Worm (Caenorhabditis elegans) whole organism, L4 larva: ENCODE data around the gene C13A2.6.

ENCODE experiments used
- F10B5.3 ChIP-seq: sonication (generic microtip); optimal IDR thresholded peaks from 2 replicates; lab custom pipeline; 2016; ENCODE audit warnings: mild to moderate bottlenecking, missing genetic modification characterization, missing compliant biosample characterization
- F26F4.8 ChIP-seq: fragments of 200-800 bp; sonication (Bioruptor generic); conservative IDR thresholded peaks from 2 replicates; pipeline ENCODE4 v1.3.6; 2022; ENCODE audit warnings: missing genetic modification characterization, missing compliant biosample characterization
- F44E2.7 ChIP-seq: fragments of 200-800 bp; sonication (Bioruptor generic); IDR thresholded peaks from 2 replicates; pipeline ENCODE4 v2.1.2; 2022; ENCODE audit warnings: missing genetic modification characterization, missing compliant biosample characterization
- F49E8.2 ChIP-seq: sonication (generic microtip); optimal IDR thresholded peaks from 2 replicates; lab custom pipeline; 2016; ENCODE audit warnings: missing compliant biosample characterization, mild to moderate bottlenecking, missing genetic modification characterization, borderline replicate concordance
- T26A8.4 ChIP-seq: fragments of 200-800 bp; sonication (Bioruptor generic); IDR thresholded peaks from 2 replicates; pipeline ENCODE4 v1.3.6; 2022; ENCODE audit warnings: missing genetic modification characterization, missing compliant biosample characterization
- Y5F2A.4 ChIP-seq: fragments of 200-800 bp; sonication (Bioruptor generic); optimal IDR thresholded peaks from 2 replicates; lab custom pipeline; 2018; ENCODE audit warnings: mild to moderate bottlenecking, missing genetic modification characterization, missing compliant biosample characterization
- aha-1 ChIP-seq: fragments of 150-350 bp; peaks from one replicate; lab custom pipeline; 2014; ENCODE audit warnings: missing biosample characterization, missing genetic modification characterization
- ama-1 ChIP-seq: fragments of 150-350 bp; optimal IDR thresholded peaks from 2 replicates; lab custom pipeline; 2014; ENCODE audit warnings: inconsistent platforms, mixed read lengths
- arid-1 ChIP-seq: fragments of 200-800 bp; sonication (Bioruptor generic); conservative IDR thresholded peaks from 2 replicates; pipeline ENCODE4 v1.3.6; 2022; ENCODE audit warnings: missing genetic modification reagents, missing genetic modification characterization, missing compliant biosample characterization
- ceh-82 ChIP-seq: sonication (generic microtip); optimal IDR thresholded peaks from 2 replicates; lab custom pipeline; 2017; ENCODE audit warnings: missing biosample characterization, missing genetic modification characterization
- daf-19 ChIP-seq: fragments of 200-800 bp; sonication (Bioruptor generic); conservative IDR thresholded peaks from 2 replicates; pipeline ENCODE4 v1.3.6; 2022; ENCODE audit warnings: missing genetic modification characterization, missing compliant biosample characterization
- fkh-10 ChIP-seq: fragments of 150-350 bp; optimal IDR thresholded peaks from 2 replicates; lab custom pipeline; 2014; ENCODE audit warnings: missing biosample characterization, missing genetic modification reagents, missing genetic modification characterization
- fos-1 ChIP-seq: fragments of 150-350 bp; optimal IDR thresholded peaks from 2 replicates; lab custom pipeline; 2014; ENCODE audit warnings: missing biosample characterization, missing genetic modification characterization
- gei-8 ChIP-seq: fragments of 200-800 bp; sonication (Bioruptor generic); optimal IDR thresholded peaks from 2 replicates; lab custom pipeline; 2018; ENCODE audit warnings: mild to moderate bottlenecking, missing genetic modification characterization, missing compliant biosample characterization
- hif-1 ChIP-seq, 2 experiments: sonication (generic microtip); optimal IDR thresholded peaks; 2 replicates each; lab custom pipeline; 2016 to 2017; ENCODE audit warnings: missing compliant biosample characterization in 2 of 2, missing genetic modification characterization in 2 of 2, missing genetic modification reagents in 2 of 2, missing genotype in 2 of 2, mild to moderate bottlenecking in 1 of 2
- hlh-11 ChIP-seq: fragments of 200-800 bp; sonication (Bioruptor generic); optimal IDR thresholded peaks from 2 replicates; lab custom pipeline; 2018; ENCODE audit warnings: mild to moderate bottlenecking, missing genetic modification characterization, missing compliant biosample characterization
- hlh-30 ChIP-seq: sonication (generic microtip); optimal IDR thresholded peaks from 2 replicates; lab custom pipeline; 2017; ENCODE audit warnings: antibody characterized with exemption, mild to moderate bottlenecking, missing genetic modification characterization, missing compliant biosample characterization; ENCODE audit not compliant: insufficient read depth
- hmg-1.1 ChIP-seq: fragments of 200-800 bp; sonication (Bioruptor generic); IDR thresholded peaks from 2 replicates; pipeline ENCODE4 v1.3.6; 2022; ENCODE audit warnings: missing genetic modification reagents, missing genetic modification characterization, missing compliant biosample characterization
- lin-1 ChIP-seq: fragments of 200-800 bp; sonication (Bioruptor generic); IDR thresholded peaks from 2 replicates; pipeline ENCODE4 v1.3.6; 2022; ENCODE audit warnings: missing genetic modification reagents, missing genetic modification characterization, missing compliant biosample characterization
- lin-15B ChIP-seq: fragments of 150-350 bp; sonication (generic microtip); optimal IDR thresholded peaks from 3 replicates; lab custom pipeline; 2014; ENCODE audit warnings: missing biosample characterization, missing genetic modification characterization
- lin-38 ChIP-seq: fragments of 200-800 bp; sonication (Bioruptor generic); IDR thresholded peaks from 2 replicates; pipeline ENCODE4 v1.3.6; 2022; ENCODE audit warnings: missing genetic modification reagents, missing genetic modification characterization, missing compliant biosample characterization
- lir-3 ChIP-seq: sonication (generic microtip); optimal IDR thresholded peaks from 2 replicates; lab custom pipeline; 2016; ENCODE audit warnings: mild to moderate bottlenecking, missing genetic modification characterization, missing compliant biosample characterization
- madf-9 ChIP-seq: fragments of 200-800 bp; sonication (Bioruptor generic); conservative IDR thresholded peaks from 2 replicates; pipeline ENCODE4 v1.3.6; 2022; ENCODE audit warnings: missing genetic modification reagents, missing genetic modification characterization, missing compliant biosample characterization
- mdl-1 ChIP-seq, 2 experiments: fragments of 150-350 bp in 1 of 2; sonication (generic microtip) in 1 of 2; optimal IDR thresholded peaks; 2 replicates each; lab custom pipeline; 2014 to 2017; ENCODE audit warnings: missing biosample characterization in 2 of 2, missing genetic modification characterization in 2 of 2
- mep-1 ChIP-seq: fragments of 150-350 bp; sonication (generic microtip); optimal IDR thresholded peaks from 3 replicates; lab custom pipeline; 2014; ENCODE audit warnings: missing biosample characterization, missing genetic modification characterization
- mes-2 ChIP-seq: sonication (generic microtip); optimal IDR thresholded peaks from 2 replicates; lab custom pipeline; 2016; ENCODE audit warnings: missing genotype, mild to moderate bottlenecking, missing genetic modification characterization, missing compliant biosample characterization; ENCODE audit not compliant: poor library complexity, severe bottlenecking
- mxl-2 ChIP-seq: fragments of 200-800 bp; sonication (Bioruptor generic); conservative IDR thresholded peaks from 2 replicates; pipeline ENCODE4 v1.3.6; 2022; ENCODE audit warnings: missing genetic modification reagents, missing genetic modification characterization, missing compliant biosample characterization
- mxl-3 ChIP-seq: fragments of 200-800 bp; sonication (Bioruptor generic); optimal IDR thresholded peaks from 2 replicates; lab custom pipeline; 2018; ENCODE audit warnings: mild to moderate bottlenecking, missing genetic modification characterization, missing compliant biosample characterization
- nhr-111 ChIP-seq: fragments of 200-800 bp; sonication (Bioruptor generic); optimal IDR thresholded peaks from 2 replicates; lab custom pipeline; 2018; ENCODE audit warnings: mild to moderate bottlenecking, missing genetic modification characterization, missing compliant biosample characterization
- nhr-237 ChIP-seq: sonication (generic microtip); optimal IDR thresholded peaks from 2 replicates; lab custom pipeline; 2017; ENCODE audit warnings: missing biosample characterization, missing genetic modification characterization
- nhr-25 ChIP-seq: sonication (generic microtip); optimal IDR thresholded peaks from 2 replicates; lab custom pipeline; 2017; ENCODE audit warnings: missing genetic modification characterization, mild to moderate bottlenecking, missing compliant biosample characterization, antibody characterized with exemption, moderate library complexity, borderline replicate concordance; ENCODE audit not compliant: insufficient read depth
- nhr-28 ChIP-seq: fragments of 150-350 bp; optimal IDR thresholded peaks from 2 replicates; lab custom pipeline; 2014; ENCODE audit warnings: missing biosample characterization, missing genetic modification characterization
- pha-4 ChIP-seq, 2 experiments: fragments of 150-350 bp in 1 of 2; fragments of 200-800 bp in 1 of 2; sonication (Bioruptor generic) in 1 of 2; IDR thresholded peaks in 1 of 2; optimal IDR thresholded peaks in 1 of 2; 2 replicates each; pipeline versions ENCODE4 v1.3.6 to Lab custom; 2014 to 2022; ENCODE audit warnings: missing genetic modification characterization in 2 of 2, missing genetic modification reagents in 2 of 2, missing biosample characterization in 1 of 2, missing compliant biosample characterization in 1 of 2
- php-3 ChIP-seq: fragments of 200-800 bp; sonication (Bioruptor generic); IDR thresholded peaks from 2 replicates; pipeline ENCODE4 v1.3.6; 2022; ENCODE audit warnings: missing genetic modification reagents, missing genetic modification characterization, missing compliant biosample characterization
- pqm-1 ChIP-seq: sonication (generic microtip); optimal IDR thresholded peaks from 2 replicates; lab custom pipeline; 2017; ENCODE audit warnings: missing biosample characterization, missing genetic modification characterization
- saeg-2 ChIP-seq: fragments of 200-800 bp; sonication (Bioruptor generic); IDR thresholded peaks from 2 replicates; pipeline ENCODE4 v1.3.6; 2022; ENCODE audit warnings: missing genetic modification reagents, missing genetic modification characterization, missing compliant biosample characterization
- snpc-1.2 ChIP-seq: fragments of 200-800 bp; sonication (Bioruptor generic); IDR thresholded peaks from 2 replicates; pipeline ENCODE4 v1.3.6; 2022; ENCODE audit warnings: missing genetic modification reagents, missing genetic modification characterization, missing compliant biosample characterization
- unc-130 ChIP-seq: sonication (generic microtip); optimal IDR thresholded peaks from 2 replicates; lab custom pipeline; 2016; ENCODE audit warnings: missing genetic modification reagents, missing genetic modification characterization, missing compliant biosample characterization
- unc-62 ChIP-seq, 3 experiments: fragments of 150-350 bp in 1 of 3; sonication (generic microtip); optimal IDR thresholded peaks in 2 of 3; peaks in 1 of 3; 1 replicate in 1 of 3; 2 replicates in 2 of 3; lab custom pipeline; 2014 to 2017; ENCODE audit warnings: missing biosample characterization in 3 of 3, missing genetic modification characterization in 3 of 3, missing genetic modification reagents in 3 of 3, missing genotype in 1 of 3
- ztf-11 ChIP-seq: fragments of 150-350 bp; optimal IDR thresholded peaks from 2 replicates; lab custom pipeline; 2014; ENCODE audit warnings: missing biosample characterization, missing genetic modification characterization

The C13A2.6 gene

ce11 chrV:7223941-7224340 is 45.6 kb upstream of the C13A2.6 start, which contains the start of gene C13F10.1:
TSS of gene C13F10.1 (plus strand) at chrV:7224078.
- TF ChIP-seq mes-2 (tag; lab: Kevin White, UChicago) (peak; percentile 20), unc-62 (GFP tag; optimal IDR thresholded peaks at IDR 0.05 in 1 of 2; lab: Kevin White, UChicago) (peak in 1 of 2 experiments; percentile 54), unc-62 (tag; optimal IDR thresholded peaks at IDR 0.05; lab: Kevin White, UChicago) (no peak), hmg-1.1 (GFP tag; lab: Robert Waterston, UW) (no peak), hlh-30 (tag; lab: Kevin White, UChicago) (peak; percentile 4)

ce11 chrV:7224353-7224752 is 45.1 kb upstream of the C13A2.6 start:
- TF ChIP-seq lin-38 (GFP tag; lab: Robert Waterston, UW): no peak
- no peak for TF ChIP-seq php-3
- no peak for TF ChIP-seq daf-19
- TF ChIP-seq unc-62 (GFP tag; optimal IDR thresholded peaks at IDR 0.05 in 1 of 2; lab: Kevin White, UChicago): peak in 1 of 2 experiments; percentile 60
- TF ChIP-seq unc-62 (tag; optimal IDR thresholded peaks at IDR 0.05; lab: Kevin White, UChicago): no peak
- no peak for TF ChIP-seq lin-15B (tag; lab: Kevin White, UChicago)
- no peak for TF ChIP-seq hif-1 (tag; optimal IDR thresholded peaks at IDR 0.05; lab: Kevin White, UChicago)

- TF ChIP-seq ceh-82 (tag; lab: Kevin White, UChicago): no peak
- TF ChIP-seq F44E2.7 (GFP tag; lab: Robert Waterston, UW): no peak
- peak in 1 of 2 experiments; percentile 48 for TF ChIP-seq mdl-1 (tag; optimal IDR thresholded peaks at IDR 0.05; lab: Kevin White, UChicago)
- peak; percentile 20 for TF ChIP-seq nhr-28
- TF ChIP-seq mxl-2 (GFP tag; lab: Robert Waterston, UW): no peak
- TF ChIP-seq mxl-3 (GFP tag; lab: Kevin White, UChicago): peak; percentile 25
Measured at ce11 chrV:7224947-7225346, 44.6 kb upstream of the C13A2.6 start, which contains the start of gene fkb-3. TSS of gene fkb-3 (plus strand) at chrV:7225223.

- peak; percentile 86 for TF ChIP-seq aha-1 (tag; lab: Kevin White, UChicago)
- TF ChIP-seq nhr-237: no peak
- TF ChIP-seq hlh-11: no peak
- TF ChIP-seq nhr-25 (tag; lab: Kevin White, UChicago): no peak
- TF ChIP-seq madf-9: no peak
- no peak for TF ChIP-seq mep-1 (tag; lab: Kevin White, UChicago)
- no peak for TF ChIP-seq unc-62 (GFP tag; optimal IDR thresholded peaks at IDR 0.05 in 1 of 2; lab: Kevin White, UChicago)
- no peak for TF ChIP-seq unc-62 (tag; optimal IDR thresholded peaks at IDR 0.05; lab: Kevin White, UChicago)
- no peak for TF ChIP-seq mxl-3 (GFP tag; lab: Kevin White, UChicago)
- TF ChIP-seq F26F4.8 (GFP tag; lab: Robert Waterston, UW): no peak
- peak; percentile 56 for TF ChIP-seq ama-1 (lab: Kevin White, UChicago)
- no peak for TF ChIP-seq mdl-1 (tag; optimal IDR thresholded peaks at IDR 0.05; lab: Kevin White, UChicago)
Measured at ce11 chrV:7225894-7226293, 43.6 kb upstream of the C13A2.6 start.

ce11 chrV:7230847-7231246 is 38.7 kb upstream of the C13A2.6 start, which contains the start of the genes gei-6 and krr-1:
TSS of gene gei-6 (minus strand) at chrV:7230848.
TSS of gene krr-1 (plus strand) at chrV:7231190.
- TF ChIP-seq mxl-3 (GFP tag; lab: Kevin White, UChicago) (no peak), ztf-11 (no peak), lin-1 (GFP tag; lab: Robert Waterston, UW) (no peak), fos-1 (tag; lab: Kevin White, UChicago) (no peak), php-3 (no peak), nhr-111 (GFP tag; lab: Kevin White, UChicago) (no peak), Y5F2A.4 (GFP tag; lab: Kevin White, UChicago) (no peak), gei-8 (GFP tag; lab: Kevin White, UChicago) (no peak), lir-3 (tag; lab: Kevin White, UChicago) (no peak), nhr-237 (no peak), fkh-10 (GFP tag; lab: Kevin White, UChicago) (no peak), hlh-11 (peak; percentile 3), F49E8.2 (tag; lab: Kevin White, UChicago) (no peak), snpc-1.2 (no peak), pqm-1 (tag; lab: Kevin White, UChicago) (peak; percentile 13), T26A8.4 (no peak), arid-1 (GFP tag; lab: Robert Waterston, UW) (0 out of 2 replicates have a peak, but pooled peaks have one; percentile 45), F10B5.3 (tag; lab: Kevin White, UChicago) (no peak), hmg-1.1 (GFP tag; lab: Robert Waterston, UW) (0 out of 2 replicates have a peak, but pooled peaks have one; percentile 20), saeg-2 (GFP tag; lab: Robert Waterston, UW) (no peak), pha-4 (GFP tag; IDR thresholded peaks at IDR 0.05; lab: Robert Waterston, UW) (peak; percentile 58; the same call in 1 of the 2 replicates), pha-4 (tag; optimal IDR thresholded peaks at IDR 0.05; lab: Kevin White, UChicago) (no peak), unc-130 (GFP tag; lab: Kevin White, UChicago) (peak; percentile 6)
